Fruit fly (Drosophila melanogaster): Measurements from ENCODE around the gene CG13293.

CG13293 gene

dm6 chr3L:6097270-6097669 is 14.6 kb downstream of the CG13293 start, which contains the start of gene Ets65A:
TSS of gene Ets65A (plus strand) at chr3L:6097617.
- TF ChIP-seq Hnf4 (GFP tag; optimal IDR thresholded peaks at IDR 0.05) (no peak), CG9705 (GFP tag; optimal IDR thresholded peaks at IDR 0.05) (no peak), dsf (GFP tag; optimal IDR thresholded peaks at IDR 0.05; ENCODE audit: borderline replicate concordance) (no peak), Myc (optimal IDR thresholded peaks at IDR 0.05) (no peak), br (GFP tag; optimal IDR thresholded peaks at IDR 0.05) (no peak), Dif (GFP tag; optimal IDR thresholded peaks at IDR 0.05; ENCODE audit: partially characterized antibody) (no peak), h (GFP tag; optimal IDR thresholded peaks at IDR 0.05) (no peak), fru (GFP tag; optimal IDR thresholded peaks at IDR 0.05) (no peak)

- no peak for TF ChIP-seq CrebA (GFP tag; optimal IDR thresholded peaks at IDR 0.05; ENCODE audit: borderline replicate concordance)
- TF ChIP-seq ey (GFP tag; optimal IDR thresholded peaks at IDR 0.05): no peak
- TF ChIP-seq brk (GFP tag; optimal IDR thresholded peaks at IDR 0.05): no peak
- TF ChIP-seq dl (GFP tag; optimal IDR thresholded peaks at IDR 0.05; ENCODE audit: insufficient read depth in 1 of 2, partially characterized antibody in 2 of 2): no peak
- TF ChIP-seq HLH106 (tag; optimal IDR thresholded peaks at IDR 0.05): no peak
- no peak for TF ChIP-seq Mio (GFP tag; optimal IDR thresholded peaks at IDR 0.05)
- TF ChIP-seq Dif (GFP tag; optimal IDR thresholded peaks at IDR 0.05; ENCODE audit: partially characterized antibody): no peak
- TF ChIP-seq sv (GFP tag; optimal IDR thresholded peaks at IDR 0.05): no peak
- TF ChIP-seq lola (GFP tag; optimal IDR thresholded peaks at IDR 0.05): no peak
- TF ChIP-seq Dfd (GFP tag; optimal IDR thresholded peaks at IDR 0.05): no peak
- TF ChIP-seq Vsx2 (GFP tag; optimal IDR thresholded peaks at IDR 0.05; ENCODE audit: partially characterized antibody): no peak
- no peak for TF ChIP-seq CG9705 (GFP tag; optimal IDR thresholded peaks at IDR 0.05)
- no peak for TF ChIP-seq Myc (optimal IDR thresholded peaks at IDR 0.05)
- TF ChIP-seq GATAd (GFP tag; optimal IDR thresholded peaks at IDR 0.05): no peak
- TF ChIP-seq foxo (GFP tag; optimal IDR thresholded peaks at IDR 0.05): no peak
- no peak for TF ChIP-seq Jra (GFP tag; optimal IDR thresholded peaks at IDR 0.05)
- TF ChIP-seq Rel (GFP tag; optimal IDR thresholded peaks at IDR 0.05): no peak
- TF ChIP-seq Rel (tag; optimal IDR thresholded peaks at IDR 0.05): no peak
- no peak for TF ChIP-seq rgr (GFP tag; optimal IDR thresholded peaks at IDR 0.05)
- no peak for TF ChIP-seq sage (GFP tag; optimal IDR thresholded peaks at IDR 0.05)
These were observed 21.0 kb downstream of the CG13293 start for dm6 chr3L:6103658-6104057.

dm6 chr3L:6104551-6104950 is 21.9 kb downstream of the CG13293 start:
- TF ChIP-seq CG9705 (GFP tag; optimal IDR thresholded peaks at IDR 0.05): no peak
- no peak for TF ChIP-seq sv (GFP tag; optimal IDR thresholded peaks at IDR 0.05)
- TF ChIP-seq OdsH (GFP tag; optimal IDR thresholded peaks at IDR 0.05): no peak
- TF ChIP-seq Dfd (GFP tag; optimal IDR thresholded peaks at IDR 0.05): no peak

dm6 chr3L:6105435-6105834 is 22.8 kb downstream of the CG13293 start:
- no peak for TF ChIP-seq CrebA (GFP tag; optimal IDR thresholded peaks at IDR 0.05; ENCODE audit: borderline replicate concordance)
- no peak for TF ChIP-seq jim (GFP tag; optimal IDR thresholded peaks at IDR 0.05)
- TF ChIP-seq Hr78 (GFP tag; optimal IDR thresholded peaks at IDR 0.05): no peak
- no peak for TF ChIP-seq Rel (GFP tag; optimal IDR thresholded peaks at IDR 0.05)
- TF ChIP-seq Rel (tag; optimal IDR thresholded peaks at IDR 0.05): no peak
- no peak for TF ChIP-seq N (GFP tag; optimal IDR thresholded peaks at IDR 0.05)
- no peak for TF ChIP-seq Jra (GFP tag; optimal IDR thresholded peaks at IDR 0.05)
- no peak for TF ChIP-seq Myc (optimal IDR thresholded peaks at IDR 0.05)
- TF ChIP-seq br (GFP tag; optimal IDR thresholded peaks at IDR 0.05): no peak
- TF ChIP-seq Mio (GFP tag; optimal IDR thresholded peaks at IDR 0.05): no peak
- TF ChIP-seq GATAd (GFP tag; optimal IDR thresholded peaks at IDR 0.05): no peak
- TF ChIP-seq dsf (GFP tag; optimal IDR thresholded peaks at IDR 0.05; ENCODE audit: borderline replicate concordance): no peak
- no peak for TF ChIP-seq Hnf4 (GFP tag; optimal IDR thresholded peaks at IDR 0.05)
- no peak for TF ChIP-seq dl (GFP tag; optimal IDR thresholded peaks at IDR 0.05; ENCODE audit: insufficient read depth in 1 of 2, partially characterized antibody in 2 of 2)
- TF ChIP-seq tai (GFP tag; optimal IDR thresholded peaks at IDR 0.05): no peak
- no peak for TF ChIP-seq lola (GFP tag; optimal IDR thresholded peaks at IDR 0.05)
- TF ChIP-seq CG32264 (GFP tag; optimal IDR thresholded peaks at IDR 0.05): no peak

- TF ChIP-seq rgr (GFP tag; optimal IDR thresholded peaks at IDR 0.05) (no peak), CG9705 (GFP tag; optimal IDR thresholded peaks at IDR 0.05) (no peak), Vsx2 (GFP tag; optimal IDR thresholded peaks at IDR 0.05; ENCODE audit: partially characterized antibody) (no peak), br (GFP tag; optimal IDR thresholded peaks at IDR 0.05) (no peak), dmrt93B (GFP tag; optimal IDR thresholded peaks at IDR 0.05) (no peak), Hr78 (GFP tag; optimal IDR thresholded peaks at IDR 0.05) (no peak), brk (GFP tag; optimal IDR thresholded peaks at IDR 0.05) (no peak), N (GFP tag; optimal IDR thresholded peaks at IDR 0.05) (no peak), Myc (optimal IDR thresholded peaks at IDR 0.05) (no peak), GATAd (GFP tag; optimal IDR thresholded peaks at IDR 0.05) (no peak), tai (GFP tag; optimal IDR thresholded peaks at IDR 0.05) (no peak), Sp1 (GFP tag; optimal IDR thresholded peaks at IDR 0.05) (no peak), HLH106 (tag; optimal IDR thresholded peaks at IDR 0.05) (no peak), jim (GFP tag; optimal IDR thresholded peaks at IDR 0.05) (no peak), psq (GFP tag; optimal IDR thresholded peaks at IDR 0.05) (no peak), Mio (GFP tag; optimal IDR thresholded peaks at IDR 0.05) (no peak), Hr83 (GFP tag; optimal IDR thresholded peaks at IDR 0.05; ENCODE audit: poor library complexity, severe bottlenecking) (no peak), woc (GFP tag; optimal IDR thresholded peaks at IDR 0.05) (no peak), CG32264 (GFP tag; optimal IDR thresholded peaks at IDR 0.05) (no peak)
These were observed 24.0 kb downstream of the CG13293 start for dm6 chr3L:6106717-6107116.

Measured in whole organism, wandering third instar larva.